Worm (Caenorhabditis elegans) whole organism, L4 larva: ENCODE data around the gene C55C3.6.

Experiments
- D1046.2 ChIP-seq: fragments of 200-800 bp; sonication (Bioruptor generic); IDR thresholded peaks from 2 replicates; pipeline ENCODE4 v1.3.6; 2022; ENCODE audit warnings: missing genetic modification characterization, missing compliant biosample characterization
- F26F4.8 ChIP-seq: fragments of 200-800 bp; sonication (Bioruptor generic); conservative IDR thresholded peaks from 2 replicates; pipeline ENCODE4 v1.3.6; 2022; ENCODE audit warnings: missing genetic modification characterization, missing compliant biosample characterization
- F44E2.7 ChIP-seq: fragments of 200-800 bp; sonication (Bioruptor generic); IDR thresholded peaks from 2 replicates; pipeline ENCODE4 v2.1.2; 2022; ENCODE audit warnings: missing genetic modification characterization, missing compliant biosample characterization
- F49E8.2 ChIP-seq: sonication (generic microtip); optimal IDR thresholded peaks from 2 replicates; lab custom pipeline; 2016; ENCODE audit warnings: missing compliant biosample characterization, mild to moderate bottlenecking, missing genetic modification characterization, borderline replicate concordance
- R02D3.7 ChIP-seq: fragments of 150-350 bp; sonication (generic microtip); optimal IDR thresholded peaks from 3 replicates; lab custom pipeline; 2014; ENCODE audit warnings: missing biosample characterization, missing genetic modification characterization
- T20F7.1 ChIP-seq: fragments of 200-800 bp; sonication (Bioruptor generic); optimal IDR thresholded peaks from 2 replicates; lab custom pipeline; 2018; ENCODE audit warnings: mild to moderate bottlenecking, missing genetic modification characterization, missing compliant biosample characterization
- Y105C5A.15 ChIP-seq: fragments of 200-800 bp; sonication (Bioruptor generic); IDR thresholded peaks from 2 replicates; pipeline ENCODE4 v1.3.6; 2022; ENCODE audit warnings: missing genetic modification characterization, missing compliant biosample characterization
- Y75B8A.6 ChIP-seq: fragments of 200-800 bp; sonication (Bioruptor generic); IDR thresholded peaks from 2 replicates; pipeline ENCODE4 v1.3.6; 2022; ENCODE audit warnings: missing genetic modification reagents, missing genetic modification characterization, missing compliant biosample characterization
- ZK337.2 ChIP-seq: fragments of 200-800 bp; sonication (Bioruptor generic); IDR thresholded peaks from 2 replicates; pipeline ENCODE4 v1.3.6; 2022; ENCODE audit warnings: missing genetic modification reagents, missing genetic modification characterization, missing compliant biosample characterization
- ZK546.5 ChIP-seq, 2 experiments: sonication (generic microtip); optimal IDR thresholded peaks; 2 replicates each; lab custom pipeline; 2017; ENCODE audit warnings: missing biosample characterization in 2 of 2, missing genetic modification characterization in 2 of 2
- aha-1 ChIP-seq: fragments of 150-350 bp; peaks from one replicate; lab custom pipeline; 2014; ENCODE audit warnings: missing biosample characterization, missing genetic modification characterization
- ceh-20 ChIP-seq: fragments of 200-800 bp; sonication (Bioruptor generic); IDR thresholded peaks from 2 replicates; pipeline ENCODE4 v1.3.6; 2022; ENCODE audit warnings: missing genetic modification reagents, missing genetic modification characterization, missing compliant biosample characterization
- ceh-28 ChIP-seq: fragments of 150-350 bp; optimal IDR thresholded peaks from 2 replicates; lab custom pipeline; 2014; ENCODE audit warnings: missing biosample characterization, missing genetic modification reagents, missing genetic modification characterization
- ceh-32 ChIP-seq: sonication (generic microtip); optimal IDR thresholded peaks from 2 replicates; lab custom pipeline; 2016; ENCODE audit warnings: mild to moderate bottlenecking, missing genetic modification characterization, missing compliant biosample characterization; ENCODE audit not compliant: poor library complexity
- ceh-44 ChIP-seq: fragments of 200-800 bp; sonication (Bioruptor generic); IDR thresholded peaks from 2 replicates; pipeline ENCODE4 v1.3.6; 2022; ENCODE audit warnings: missing genetic modification reagents, missing genetic modification characterization, missing compliant biosample characterization
- ceh-82 ChIP-seq: sonication (generic microtip); optimal IDR thresholded peaks from 2 replicates; lab custom pipeline; 2017; ENCODE audit warnings: missing biosample characterization, missing genetic modification characterization
- ces-1 ChIP-seq: fragments of 150-350 bp; sonication (generic microtip); optimal IDR thresholded peaks from 4 replicates; lab custom pipeline; 2014; ENCODE audit warnings: missing biosample characterization, missing genetic modification reagents, missing genetic modification characterization
- cey-2 ChIP-seq: sonication (generic microtip); optimal IDR thresholded peaks from 3 replicates; lab custom pipeline; 2017; ENCODE audit warnings: missing genetic modification characterization, mild to moderate bottlenecking, missing compliant biosample characterization, antibody characterized with exemption, borderline replicate concordance; ENCODE audit not compliant: insufficient read depth
- ctbp-1 ChIP-seq: fragments of 200-800 bp; sonication (Bioruptor generic); IDR thresholded peaks from 2 replicates; pipeline ENCODE4 v1.3.6; 2022; ENCODE audit warnings: missing genetic modification reagents, missing genetic modification characterization, missing compliant biosample characterization
- daf-8 ChIP-seq: fragments of 200-800 bp; sonication (Bioruptor generic); IDR thresholded peaks from 2 replicates; pipeline ENCODE4 v1.3.6; 2022; ENCODE audit warnings: missing genetic modification characterization, missing compliant biosample characterization
- dmd-6 ChIP-seq: fragments of 200-800 bp; sonication (Bioruptor generic); IDR thresholded peaks from 2 replicates; pipeline ENCODE4 v1.3.6; 2022; ENCODE audit warnings: missing genetic modification reagents, missing genetic modification characterization, missing compliant biosample characterization
- dmd-9 ChIP-seq: fragments of 200-800 bp; sonication (Bioruptor generic); IDR thresholded peaks from 2 replicates; pipeline ENCODE4 v1.3.6; 2022; ENCODE audit warnings: missing genetic modification reagents, missing genetic modification characterization, missing compliant biosample characterization
- duxl-1 ChIP-seq: sonication (generic microtip); optimal IDR thresholded peaks from 2 replicates; lab custom pipeline; 2016; ENCODE audit warnings: mild to moderate bottlenecking, missing genetic modification characterization, moderate library complexity, missing compliant biosample characterization; ENCODE audit not compliant: poor library complexity
- egl-27 ChIP-seq: sonication (generic microtip); optimal IDR thresholded peaks from 3 replicates; lab custom pipeline; 2017; ENCODE audit warnings: missing biosample characterization, missing genetic modification reagents, missing genetic modification characterization
- fkh-10 ChIP-seq: fragments of 150-350 bp; optimal IDR thresholded peaks from 2 replicates; lab custom pipeline; 2014; ENCODE audit warnings: missing biosample characterization, missing genetic modification reagents, missing genetic modification characterization
- hlh-11 ChIP-seq: fragments of 200-800 bp; sonication (Bioruptor generic); optimal IDR thresholded peaks from 2 replicates; lab custom pipeline; 2018; ENCODE audit warnings: mild to moderate bottlenecking, missing genetic modification characterization, missing compliant biosample characterization
- hmg-1.1 ChIP-seq: fragments of 200-800 bp; sonication (Bioruptor generic); IDR thresholded peaks from 2 replicates; pipeline ENCODE4 v1.3.6; 2022; ENCODE audit warnings: missing genetic modification reagents, missing genetic modification characterization, missing compliant biosample characterization
- jun-1 ChIP-seq: fragments of 150-350 bp; optimal IDR thresholded peaks from 2 replicates; lab custom pipeline; 2014; ENCODE audit warnings: missing biosample characterization, missing genetic modification reagents, missing genetic modification characterization
- lin-1 ChIP-seq: fragments of 200-800 bp; sonication (Bioruptor generic); IDR thresholded peaks from 2 replicates; pipeline ENCODE4 v1.3.6; 2022; ENCODE audit warnings: missing genetic modification reagents, missing genetic modification characterization, missing compliant biosample characterization
- lir-3 ChIP-seq: sonication (generic microtip); optimal IDR thresholded peaks from 2 replicates; lab custom pipeline; 2016; ENCODE audit warnings: mild to moderate bottlenecking, missing genetic modification characterization, missing compliant biosample characterization
- madf-9 ChIP-seq: fragments of 200-800 bp; sonication (Bioruptor generic); conservative IDR thresholded peaks from 2 replicates; pipeline ENCODE4 v1.3.6; 2022; ENCODE audit warnings: missing genetic modification reagents, missing genetic modification characterization, missing compliant biosample characterization
- mep-1 ChIP-seq: fragments of 150-350 bp; sonication (generic microtip); optimal IDR thresholded peaks from 3 replicates; lab custom pipeline; 2014; ENCODE audit warnings: missing biosample characterization, missing genetic modification characterization
- nhr-10 ChIP-seq: fragments of 150-350 bp; optimal IDR thresholded peaks from 2 replicates; lab custom pipeline; 2014; ENCODE audit warnings: missing biosample characterization, missing genetic modification characterization
- nhr-237 ChIP-seq: sonication (generic microtip); optimal IDR thresholded peaks from 2 replicates; lab custom pipeline; 2017; ENCODE audit warnings: missing biosample characterization, missing genetic modification characterization
- nhr-28 ChIP-seq: fragments of 150-350 bp; optimal IDR thresholded peaks from 2 replicates; lab custom pipeline; 2014; ENCODE audit warnings: missing biosample characterization, missing genetic modification characterization
- nhr-6 ChIP-seq: fragments of 150-350 bp; optimal IDR thresholded peaks from 2 replicates; lab custom pipeline; 2014; ENCODE audit warnings: missing biosample characterization, missing genetic modification characterization
- nhr-76 ChIP-seq: fragments of 150-350 bp; optimal IDR thresholded peaks from 2 replicates; lab custom pipeline; 2014; ENCODE audit warnings: missing biosample characterization, missing genetic modification characterization
- pha-4 ChIP-seq, 2 experiments: fragments of 150-350 bp in 1 of 2; fragments of 200-800 bp in 1 of 2; sonication (Bioruptor generic) in 1 of 2; IDR thresholded peaks in 1 of 2; optimal IDR thresholded peaks in 1 of 2; 2 replicates each; pipeline versions ENCODE4 v1.3.6 to Lab custom; 2014 to 2022; ENCODE audit warnings: missing genetic modification characterization in 2 of 2, missing genetic modification reagents in 2 of 2, missing biosample characterization in 1 of 2, missing compliant biosample characterization in 1 of 2
- php-3 ChIP-seq: fragments of 200-800 bp; sonication (Bioruptor generic); IDR thresholded peaks from 2 replicates; pipeline ENCODE4 v1.3.6; 2022; ENCODE audit warnings: missing genetic modification reagents, missing genetic modification characterization, missing compliant biosample characterization
- pqm-1 ChIP-seq: sonication (generic microtip); optimal IDR thresholded peaks from 2 replicates; lab custom pipeline; 2017; ENCODE audit warnings: missing biosample characterization, missing genetic modification characterization
- set-16 ChIP-seq: fragments of 200-800 bp; sonication (Bioruptor generic); IDR thresholded peaks from 2 replicates; pipeline ENCODE4 v1.3.6; 2022; ENCODE audit warnings: missing genetic modification reagents, missing genetic modification characterization, missing compliant biosample characterization
- skn-1 ChIP-seq: fragments of 150-350 bp; optimal IDR thresholded peaks from 2 replicates; lab custom pipeline; 2014; ENCODE audit warnings: missing biosample characterization, missing genetic modification characterization
- snpc-1.2 ChIP-seq: fragments of 200-800 bp; sonication (Bioruptor generic); IDR thresholded peaks from 2 replicates; pipeline ENCODE4 v1.3.6; 2022; ENCODE audit warnings: missing genetic modification reagents, missing genetic modification characterization, missing compliant biosample characterization
- snpc-4 ChIP-seq: fragments of 150-350 bp; optimal IDR thresholded peaks from 2 replicates; lab custom pipeline; 2014; ENCODE audit warnings: missing biosample characterization, missing genetic modification characterization
- tra-1 ChIP-seq: fragments of 200-800 bp; sonication (Bioruptor generic); IDR thresholded peaks from 2 replicates; pipeline ENCODE4 v1.3.6; 2022; ENCODE audit warnings: missing genetic modification reagents, missing genetic modification characterization, missing compliant biosample characterization
- unc-39 ChIP-seq: sonication (generic microtip); optimal IDR thresholded peaks from 2 replicates; lab custom pipeline; 2017; ENCODE audit warnings: missing biosample characterization, missing genetic modification characterization
- unc-62 ChIP-seq, 3 experiments: fragments of 150-350 bp in 1 of 3; sonication (generic microtip); optimal IDR thresholded peaks in 2 of 3; peaks in 1 of 3; 1 replicate in 1 of 3; 2 replicates in 2 of 3; lab custom pipeline; 2014 to 2017; ENCODE audit warnings: missing biosample characterization in 3 of 3, missing genetic modification characterization in 3 of 3, missing genetic modification reagents in 3 of 3, missing genotype in 1 of 3
- zfp-2 ChIP-seq: sonication (generic microtip); optimal IDR thresholded peaks from 2 replicates; lab custom pipeline; 2016; ENCODE audit warnings: mild to moderate bottlenecking, missing genetic modification characterization, missing compliant biosample characterization
- zfp-3 ChIP-seq: fragments of 200-800 bp; sonication (Bioruptor generic); conservative IDR thresholded peaks from 2 replicates; pipeline ENCODE4 v1.3.6; 2022; ENCODE audit warnings: missing genetic modification reagents, missing genetic modification characterization, missing compliant biosample characterization
- ztf-11 ChIP-seq: fragments of 150-350 bp; optimal IDR thresholded peaks from 2 replicates; lab custom pipeline; 2014; ENCODE audit warnings: missing biosample characterization, missing genetic modification characterization
- ztf-7 ChIP-seq: fragments of 150-350 bp; optimal IDR thresholded peaks from 2 replicates; lab custom pipeline; 2014; ENCODE audit warnings: missing biosample characterization, missing genetic modification characterization

Gene C55C3.6

ce11 chrIV:5667191-5667590, 15.8 kb upstream of the C55C3.6 start (continued):
- TF ChIP-seq zfp-2 (tag; lab: Kevin White, UChicago), result no peak
- TF ChIP-seq ztf-7 (tag; lab: Kevin White, UChicago), result peak; percentile 42
- no peak for TF ChIP-seq snpc-4 (tag; lab: Kevin White, UChicago)
- no peak for TF ChIP-seq ztf-11 (tag; lab: Kevin White, UChicago)
- no peak for TF ChIP-seq ces-1 (GFP tag; lab: Kevin White, UChicago)
- no peak for TF ChIP-seq aha-1 (tag; lab: Kevin White, UChicago)
- TF ChIP-seq zfp-3 (GFP tag; lab: Robert Waterston, UW), result no peak
- TF ChIP-seq ceh-20 (GFP tag; lab: Robert Waterston, UW), result 0 out of 2 replicates have a peak, but pooled peaks have one; percentile 17
- no peak for TF ChIP-seq unc-39
- no peak for TF ChIP-seq snpc-1.2
- no peak for TF ChIP-seq ZK546.5 (tag; optimal IDR thresholded peaks at IDR 0.05; lab: Kevin White, UChicago)
- TF ChIP-seq duxl-1 (tag; lab: Kevin White, UChicago), result peak; percentile 15
- TF ChIP-seq nhr-6 (tag; lab: Kevin White, UChicago), result peak; percentile 64
- TF ChIP-seq egl-27 (tag; lab: Kevin White, UChicago), result no peak
- TF ChIP-seq Y75B8A.6 (GFP tag; lab: Robert Waterston, UW), result no peak
- no peak for TF ChIP-seq set-16
- TF ChIP-seq nhr-10 (tag; lab: Kevin White, UChicago), result no peak
- no peak for TF ChIP-seq lin-1 (GFP tag; lab: Robert Waterston, UW)
- TF ChIP-seq F26F4.8, result no peak
- TF ChIP-seq hmg-1.1, result peak; percentile 40; the same call in 1 of the 2 replicates
- TF ChIP-seq hlh-11 (tag; lab: Kevin White, UChicago), result peak; percentile 76
- no peak for TF ChIP-seq lir-3 (tag; lab: Kevin White, UChicago)
- 0 out of 2 replicates have a peak, but pooled peaks have one; percentile 19 for TF ChIP-seq ctbp-1 (GFP tag; lab: Robert Waterston, UW)
- no peak for TF ChIP-seq tra-1
- no peak for TF ChIP-seq pqm-1 (tag; lab: Kevin White, UChicago)
- TF ChIP-seq ZK337.2 (GFP tag; lab: Robert Waterston, UW), result no peak
- peak; percentile 57 for TF ChIP-seq mep-1 (tag; lab: Kevin White, UChicago)
- no peak for TF ChIP-seq D1046.2 (GFP tag; lab: Robert Waterston, UW)
- TF ChIP-seq F49E8.2 (tag; lab: Kevin White, UChicago), result no peak
- no peak for TF ChIP-seq jun-1 (tag; lab: Kevin White, UChicago)
- TF ChIP-seq Y105C5A.15 (GFP tag; lab: Robert Waterston, UW), result no peak
- TF ChIP-seq T20F7.1 (GFP tag; lab: Kevin White, UChicago), result no peak
- 0 out of 2 replicates have a peak, but pooled peaks have one; percentile 5 for TF ChIP-seq dmd-9 (GFP tag; lab: Robert Waterston, UW)
- no peak for TF ChIP-seq ceh-28 (tag; lab: Kevin White, UChicago)
- no peak for TF ChIP-seq cey-2
- no peak for TF ChIP-seq ceh-44 (GFP tag; lab: Robert Waterston, UW)
- no peak for TF ChIP-seq daf-8 (GFP tag; lab: Robert Waterston, UW)
- no peak for TF ChIP-seq ceh-82 (tag; lab: Kevin White, UChicago)
- 0 out of 2 replicates have a peak, but pooled peaks have one; percentile 18 for TF ChIP-seq dmd-6 (GFP tag; lab: Robert Waterston, UW)
- TF ChIP-seq php-3 (GFP tag; lab: Robert Waterston, UW), result 0 out of 2 replicates have a peak, but pooled peaks have one; percentile 54
- TF ChIP-seq madf-9, result no peak
- TF ChIP-seq skn-1, result no peak
- TF ChIP-seq ceh-32, result no peak
- TF ChIP-seq nhr-237 (tag; lab: Kevin White, UChicago), result no peak
- TF ChIP-seq F44E2.7 (GFP tag; lab: Robert Waterston, UW), result no peak
- TF ChIP-seq nhr-76 (tag; lab: Kevin White, UChicago), result no peak
- TF ChIP-seq fkh-10 (GFP tag; lab: Kevin White, UChicago), result no peak
- TF ChIP-seq R02D3.7 (tag; lab: Kevin White, UChicago), result no peak
- no peak for TF ChIP-seq unc-62 (GFP tag; optimal IDR thresholded peaks at IDR 0.05 in 1 of 2; lab: Kevin White, UChicago)
- TF ChIP-seq unc-62 (tag; optimal IDR thresholded peaks at IDR 0.05; lab: Kevin White, UChicago), result no peak
- TF ChIP-seq nhr-28 (tag; lab: Kevin White, UChicago), result peak; percentile 50
- TF ChIP-seq pha-4 (GFP tag; IDR thresholded peaks at IDR 0.05; lab: Robert Waterston, UW), result no peak
- TF ChIP-seq pha-4 (tag; optimal IDR thresholded peaks at IDR 0.05; lab: Kevin White, UChicago), result no peak
